Worm (Caenorhabditis elegans) whole organism, early embryonic: ENCODE data around the gene srxa-7.
A peak's percentile ranks its signal among the peaks of the same experiment; 100 is the strongest.

Experiments
- B0310.2 ChIP-seq: sonication (generic microtip); optimal IDR thresholded peaks from 2 replicates; lab custom pipeline; 2016; ENCODE audit warnings: mild to moderate bottlenecking, missing genetic modification characterization, missing compliant biosample characterization
- F13C5.2 ChIP-seq: sonication (generic microtip); optimal IDR thresholded peaks from 2 replicates; lab custom pipeline; 2017; ENCODE audit warnings: mild to moderate bottlenecking, missing genetic modification characterization, inconsistent platforms, missing compliant biosample characterization
- aly-1 ChIP-seq: sonication (generic microtip); optimal IDR thresholded peaks from 2 replicates; lab custom pipeline; 2016; ENCODE audit warnings: missing genetic modification characterization, missing compliant biosample characterization
- ama-1 ChIP-seq: fragments of 150-350 bp; optimal IDR thresholded peaks from 2 replicates; lab custom pipeline; 2014
- ceh-13 ChIP-seq: fragments of 200-800 bp; sonication (Bioruptor generic); optimal IDR thresholded peaks from 2 replicates; lab custom pipeline; 2018; ENCODE audit warnings: mild to moderate bottlenecking, missing genetic modification characterization, missing compliant biosample characterization
- ceh-36 ChIP-seq: sonication (generic microtip); optimal IDR thresholded peaks from 2 replicates; lab custom pipeline; 2016; ENCODE audit warnings: missing genetic modification characterization, inconsistent platforms, missing compliant biosample characterization
- ets-7 ChIP-seq: sonication (generic microtip); optimal IDR thresholded peaks from 2 replicates; lab custom pipeline; 2016; ENCODE audit warnings: missing genotype, missing genetic modification characterization, missing compliant biosample characterization
- flt-1 ChIP-seq: fragments of 200-800 bp; sonication (Bioruptor generic); IDR thresholded peaks from 2 replicates; pipeline ENCODE4 v1.3.6; 2022; ENCODE audit warnings: missing genetic modification characterization, missing compliant biosample characterization
- hmbx-1 ChIP-seq: sonication (generic microtip); optimal IDR thresholded peaks from 2 replicates; lab custom pipeline; 2016; ENCODE audit warnings: mild to moderate bottlenecking, missing genetic modification characterization, missing compliant biosample characterization
- hmg-4 ChIP-seq: fragments of 200-800 bp; sonication (Bioruptor generic); optimal IDR thresholded peaks from 2 replicates; lab custom pipeline; 2018; ENCODE audit warnings: mild to moderate bottlenecking, missing genetic modification characterization, missing compliant biosample characterization
- hnd-1 ChIP-seq: sonication (generic microtip); optimal IDR thresholded peaks from 2 replicates; lab custom pipeline; 2016; ENCODE audit warnings: missing genetic modification characterization, missing compliant biosample characterization
- pes-1 ChIP-seq: fragments of 200-800 bp; sonication (Bioruptor generic); IDR thresholded peaks from 2 replicates; pipeline ENCODE4 v1.3.6; 2022; ENCODE audit warnings: missing genetic modification reagents, missing genetic modification characterization, missing compliant biosample characterization
- scrt-1 ChIP-seq: fragments of 200-800 bp; sonication (Bioruptor generic); IDR thresholded peaks from 2 replicates; pipeline ENCODE4 v1.3.6; 2022; ENCODE audit warnings: missing genetic modification characterization, missing compliant biosample characterization
- sea-1 ChIP-seq: fragments of 200-800 bp; sonication (Bioruptor generic); conservative IDR thresholded peaks from 2 replicates; pipeline ENCODE4 v1.3.6; 2022; ENCODE audit warnings: missing genetic modification characterization, missing compliant biosample characterization
- tbx-11 ChIP-seq: fragments of 200-800 bp; sonication (Bioruptor generic); IDR thresholded peaks from 2 replicates; pipeline ENCODE4 v1.3.6; 2022; ENCODE audit warnings: missing genetic modification characterization, missing compliant biosample characterization
- tbx-37 ChIP-seq: fragments of 200-800 bp; sonication (Bioruptor generic); conservative IDR thresholded peaks from 2 replicates; pipeline ENCODE4 v1.3.6; 2022; ENCODE audit warnings: missing genetic modification reagents, missing genetic modification characterization, missing compliant biosample characterization
- tra-4 ChIP-seq: sonication (generic microtip); optimal IDR thresholded peaks from 2 replicates; lab custom pipeline; 2017; ENCODE audit warnings: missing genetic modification characterization, missing compliant biosample characterization

The srxa-7 gene

ce11 chrV:16351757-16352156 lies 44.4 kb downstream of the srxa-7 start:
- TF ChIP-seq ceh-13 (no peak), B0310.2 (tag; lab: Kevin White, UChicago) (no peak), hnd-1 (tag; lab: Kevin White, UChicago) (no peak), flt-1 (GFP tag; lab: Robert Waterston, UW) (no peak), hmbx-1 (tag; lab: Kevin White, UChicago) (no peak), scrt-1 (GFP tag; lab: Robert Waterston, UW) (no peak), F13C5.2 (tag; lab: Kevin White, UChicago) (no peak), tbx-37 (GFP tag; lab: Robert Waterston, UW) (no peak), ama-1 (lab: Kevin White, UChicago) (no peak)

ce11 chrV:16352282-16352681 lies 44.9 kb downstream of the srxa-7 start:
- no peak for TF ChIP-seq tbx-37 (GFP tag; lab: Robert Waterston, UW)
- no peak for TF ChIP-seq pes-1 (GFP tag; lab: Robert Waterston, UW)
- no peak for TF ChIP-seq flt-1 (GFP tag; lab: Robert Waterston, UW)

- TF ChIP-seq sea-1 = no peak
- no peak for TF ChIP-seq ceh-36 (tag; lab: Kevin White, UChicago)
- TF ChIP-seq pes-1 (GFP tag; lab: Robert Waterston, UW) = no peak; the same call in 1 of the 2 replicates
- TF ChIP-seq tra-4 (tag; lab: Kevin White, UChicago) = no peak
- no peak for TF ChIP-seq tbx-37 (GFP tag; lab: Robert Waterston, UW)
- TF ChIP-seq flt-1 (GFP tag; lab: Robert Waterston, UW) = no peak
- no peak for TF ChIP-seq ceh-13
- no peak for TF ChIP-seq hmg-4 (GFP tag; lab: Kevin White, UChicago)
- no peak for TF ChIP-seq aly-1 (tag; lab: Kevin White, UChicago)
- no peak for TF ChIP-seq hnd-1 (tag; lab: Kevin White, UChicago)
Measured at ce11 chrV:16354675-16355074, 47.3 kb downstream of the srxa-7 start.

- no peak for TF ChIP-seq tra-4 (tag; lab: Kevin White, UChicago)
- peak; percentile 43 for TF ChIP-seq F13C5.2 (tag; lab: Kevin White, UChicago)
- TF ChIP-seq hmbx-1 (tag; lab: Kevin White, UChicago) = no peak
- no peak for TF ChIP-seq tbx-37 (GFP tag; lab: Robert Waterston, UW)
- peak; percentile 66 for TF ChIP-seq hmg-4 (GFP tag; lab: Kevin White, UChicago)
Measured at ce11 chrV:16355941-16356340, 48.6 kb downstream of the srxa-7 start.

- TF ChIP-seq tbx-37 (GFP tag; lab: Robert Waterston, UW) (no peak), scrt-1 (GFP tag; lab: Robert Waterston, UW) (no peak), hmg-4 (GFP tag; lab: Kevin White, UChicago) (no peak), sea-1 (no peak), hmbx-1 (tag; lab: Kevin White, UChicago) (no peak), pes-1 (GFP tag; lab: Robert Waterston, UW) (no peak), ceh-36 (tag; lab: Kevin White, UChicago) (no peak), F13C5.2 (tag; lab: Kevin White, UChicago) (no peak), tbx-11 (no peak), B0310.2 (tag; lab: Kevin White, UChicago) (no peak), ama-1 (lab: Kevin White, UChicago) (no peak), ceh-13 (no peak), aly-1 (tag; lab: Kevin White, UChicago) (no peak), ets-7 (tag; lab: Kevin White, UChicago) (no peak)
Measured at ce11 chrV:16356798-16357197, 49.4 kb downstream of the srxa-7 start.

ce11 chrV:16357253-16357652 lies 49.9 kb downstream of the srxa-7 start, which contains the start of gene pptr-1:
TSS of gene pptr-1 (plus strand) at chrV:16357521.
- TF ChIP-seq scrt-1 (GFP tag; lab: Robert Waterston, UW) (no peak), ceh-13 (no peak), flt-1 (GFP tag; lab: Robert Waterston, UW) (no peak), hmg-4 (GFP tag; lab: Kevin White, UChicago) (no peak), tbx-11 (no peak)
